Fruit fly (Drosophila melanogaster) whole organism, prepupa: Measurements from ENCODE around the gene CG15543.

Experiments used
- CG11294 ChIP-seq: fragments of 200-800 bp; sonication (Bioruptor generic); IDR thresholded peaks from 2 replicates; pipeline ENCODE4 v1.3.6; 2022; ENCODE audit warnings: missing biosample characterization, missing genetic modification characterization
- CG11762 ChIP-seq: fragments of 200-800 bp; sonication (Bioruptor generic); optimal IDR thresholded peaks from 3 replicates; lab custom pipeline; 2016; ENCODE audit warnings: missing biosample characterization, missing genetic modification characterization; ENCODE audit not compliant: insufficient read depth
- CG11902 ChIP-seq: fragments of 200-800 bp; sonication (Bioruptor generic); optimal IDR thresholded peaks from 3 replicates; lab custom pipeline; 2016; ENCODE audit warnings: missing biosample characterization, missing genetic modification characterization
- CG16779 ChIP-seq: fragments of 200-800 bp; sonication (Bioruptor generic); optimal IDR thresholded peaks from 3 replicates; lab custom pipeline; 2017; ENCODE audit warnings: missing biosample characterization, mild to moderate bottlenecking, missing genetic modification characterization
- CG31627 ChIP-seq: fragments of 200-800 bp; sonication (Bioruptor generic); optimal IDR thresholded peaks from 3 replicates; lab custom pipeline; 2016; ENCODE audit warnings: missing biosample characterization, missing genetic modification characterization
- CG32006 ChIP-seq: fragments of 200-800 bp; sonication (Bioruptor generic); optimal IDR thresholded peaks from 3 replicates; lab custom pipeline; 2017; ENCODE audit warnings: missing biosample characterization, mild to moderate bottlenecking, missing genetic modification characterization
- CG34406 ChIP-seq: fragments of 200-800 bp; sonication (Bioruptor generic); optimal IDR thresholded peaks from 3 replicates; lab custom pipeline; 2016; ENCODE audit warnings: missing biosample characterization, missing genetic modification characterization
- CG3919 ChIP-seq: fragments of 200-800 bp; sonication (Bioruptor generic); optimal IDR thresholded peaks from 3 replicates; lab custom pipeline; 2016; ENCODE audit warnings: missing biosample characterization, missing genetic modification characterization
- CG6163 ChIP-seq: fragments of 200-800 bp; sonication (Bioruptor generic); IDR thresholded peaks from 3 replicates; pipeline ENCODE4 v1.3.6; 2022; ENCODE audit warnings: missing biosample characterization, missing genetic modification characterization
- CG6276 ChIP-seq: fragments of 200-800 bp; sonication (Bioruptor generic); optimal IDR thresholded peaks from 2 replicates; lab custom pipeline; 2017; ENCODE audit warnings: missing biosample characterization, mild to moderate bottlenecking, missing genetic modification characterization
- CG6808 ChIP-seq: fragments of 200-800 bp; sonication (Bioruptor generic); optimal IDR thresholded peaks from 3 replicates; lab custom pipeline; 2017; ENCODE audit warnings: missing biosample characterization, missing genetic modification characterization, mild to moderate bottlenecking, moderate library complexity, missing genetic modification reagents
- CG9139 ChIP-seq: fragments of 200-800 bp; sonication (Bioruptor generic); optimal IDR thresholded peaks from 3 replicates; lab custom pipeline; 2017; ENCODE audit warnings: missing biosample characterization, mild to moderate bottlenecking, missing genetic modification characterization
- Eip93F ChIP-seq: fragments of 200-800 bp; sonication (Bioruptor generic); optimal IDR thresholded peaks from 2 replicates; lab custom pipeline; 2016; ENCODE audit warnings: missing biosample characterization, mild to moderate bottlenecking, missing genetic modification characterization
- Gug ChIP-seq: fragments of 200-800 bp; sonication (Bioruptor generic); IDR thresholded peaks from 2 replicates; pipeline ENCODE4 v1.3.6; 2022; ENCODE audit warnings: missing biosample characterization, missing genetic modification characterization
- Hr38 ChIP-seq: sonication (Bioruptor generic); optimal IDR thresholded peaks from 2 replicates; lab custom pipeline; 2016; ENCODE audit warnings: missing biosample characterization, missing genetic modification characterization
- Hr39 ChIP-seq: fragments of 200-800 bp; sonication (Bioruptor generic); optimal IDR thresholded peaks from 2 replicates; lab custom pipeline; 2016; ENCODE audit warnings: missing biosample characterization, missing genetic modification characterization
- OdsH ChIP-seq: fragments of 200-800 bp; sonication (Bioruptor generic); optimal IDR thresholded peaks from 3 replicates; lab custom pipeline; 2016; ENCODE audit warnings: missing biosample characterization, missing genetic modification characterization
- Smox ChIP-seq: fragments of 200-800 bp; sonication (Bioruptor generic); optimal IDR thresholded peaks from 3 replicates; lab custom pipeline; 2016; ENCODE audit warnings: missing biosample characterization, missing genetic modification characterization
- Sox14 ChIP-seq: fragments of 200-800 bp; sonication (Bioruptor generic); optimal IDR thresholded peaks from 3 replicates; lab custom pipeline; 2016; ENCODE audit warnings: missing biosample characterization, missing genetic modification characterization
- Sox15 ChIP-seq: fragments of 200-800 bp; sonication (Bioruptor generic); optimal IDR thresholded peaks from 3 replicates; lab custom pipeline; 2016; ENCODE audit warnings: missing biosample characterization, missing genetic modification characterization
- acj6 ChIP-seq: fragments of 200-800 bp; sonication (Bioruptor generic); optimal IDR thresholded peaks from 3 replicates; lab custom pipeline; 2016; ENCODE audit warnings: missing biosample characterization, missing genetic modification characterization
- cyc ChIP-seq: fragments of 200-800 bp; sonication (Bioruptor generic); optimal IDR thresholded peaks from 3 replicates; lab custom pipeline; 2016; ENCODE audit warnings: missing biosample characterization, missing genetic modification characterization
- dsx ChIP-seq: fragments of 200-800 bp; optimal IDR thresholded peaks from 3 replicates; lab custom pipeline; 2019; ENCODE audit warnings: missing biosample characterization, mild to moderate bottlenecking, missing genetic modification characterization, moderate library complexity; ENCODE audit not compliant: poor library complexity, severe bottlenecking
- eg ChIP-seq: fragments of 200-800 bp; sonication (Bioruptor generic); IDR thresholded peaks from 3 replicates; pipeline ENCODE4 v1.3.6; 2022; ENCODE audit warnings: missing biosample characterization, missing genetic modification characterization
- esn ChIP-seq: fragments of 200-800 bp; sonication (Bioruptor generic); optimal IDR thresholded peaks from 2 replicates; lab custom pipeline; 2016; ENCODE audit warnings: missing biosample characterization, mild to moderate bottlenecking, missing genetic modification characterization, moderate library complexity
- fd59A ChIP-seq: fragments of 200-800 bp; sonication (Bioruptor generic); optimal IDR thresholded peaks from 2 replicates; lab custom pipeline; 2017; ENCODE audit warnings: missing biosample characterization, mild to moderate bottlenecking, missing genetic modification characterization, missing genetic modification reagents
- fkh ChIP-seq: fragments of 200-800 bp; sonication (Bioruptor generic); optimal IDR thresholded peaks from 3 replicates; lab custom pipeline; 2017; ENCODE audit warnings: missing biosample characterization, mild to moderate bottlenecking, missing genetic modification characterization, moderate library complexity
- net ChIP-seq: fragments of 200-800 bp; sonication (Bioruptor generic); optimal IDR thresholded peaks from 3 replicates; lab custom pipeline; 2016; ENCODE audit warnings: missing biosample characterization, missing genetic modification characterization
- pdm3 ChIP-seq: fragments of 200-800 bp; sonication (Bioruptor generic); optimal IDR thresholded peaks from 3 replicates; lab custom pipeline; 2016; ENCODE audit warnings: missing biosample characterization, missing genetic modification characterization
- salr ChIP-seq, 2 experiments: fragments of 200-800 bp; sonication (Bioruptor generic); optimal IDR thresholded peaks; 3 replicates each; lab custom pipeline; 2016 to 2018; ENCODE audit warnings: missing biosample characterization in 2 of 2, missing genetic modification characterization in 2 of 2, mild to moderate bottlenecking in 1 of 2
- svp ChIP-seq: fragments of 200-800 bp; sonication (Bioruptor generic); peaks from one replicate; lab custom pipeline; 2016; ENCODE audit warnings: missing biosample characterization, missing genetic modification characterization
- topi ChIP-seq: fragments of 200-800 bp; sonication (Bioruptor generic); optimal IDR thresholded peaks from 3 replicates; lab custom pipeline; 2016; ENCODE audit warnings: missing biosample characterization, missing genetic modification characterization

The CG15543 gene

DNA sequence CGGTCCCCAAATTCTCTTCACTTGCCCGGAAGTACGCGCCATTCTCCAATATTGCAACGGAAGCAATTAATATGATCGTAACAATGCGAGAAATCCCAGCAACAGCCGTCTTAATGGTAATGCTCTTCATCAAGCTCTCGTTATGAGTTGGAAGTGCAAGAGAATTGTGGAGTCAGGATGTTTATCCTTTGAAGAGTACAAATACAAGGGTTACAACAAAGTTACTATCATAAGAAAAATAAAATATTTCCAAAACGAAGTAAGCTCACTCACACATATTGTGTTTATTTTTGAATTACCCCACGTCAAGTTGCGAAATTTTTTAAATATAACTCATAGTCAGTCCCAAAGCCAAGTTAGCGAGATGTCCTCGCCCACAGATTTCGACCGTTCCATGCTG is at the start of gene CG15543:
Gene CG15543 (plus strand): TSS at position 301 of the 400 bp plus-strand sequence.
- no peak for TF ChIP-seq pdm3 (GFP tag; lab: Kevin White, UChicago)
- TF ChIP-seq svp (GFP tag; lab: Kevin White, UChicago) = peak; percentile 8
- TF ChIP-seq fkh (GFP tag; lab: Kevin White, UChicago) = no peak

dm6 chr3R:30695398-30695797 is 47.3 kb upstream of the CG15543 start, which contains the start of gene CG12069:
CG12069 (minus strand) TSS chr3R:30695498.
- TF ChIP-seq CG11762 (GFP tag; lab: Kevin White, UChicago) (no peak), esn (no peak), Smox (no peak), salr (GFP tag; optimal IDR thresholded peaks at IDR 0.05; lab: Kevin White, UChicago) (no peak), acj6 (GFP tag; lab: Kevin White, UChicago) (no peak), CG11294 (no peak), CG3919 (GFP tag; lab: Kevin White, UChicago) (no peak), OdsH (no peak), Hr38 (GFP tag; lab: Kevin White, UChicago) (no peak), CG32006 (no peak), CG34406 (GFP tag; lab: Kevin White, UChicago) (no peak), net (GFP tag; lab: Kevin White, UChicago) (no peak)

DNA sequence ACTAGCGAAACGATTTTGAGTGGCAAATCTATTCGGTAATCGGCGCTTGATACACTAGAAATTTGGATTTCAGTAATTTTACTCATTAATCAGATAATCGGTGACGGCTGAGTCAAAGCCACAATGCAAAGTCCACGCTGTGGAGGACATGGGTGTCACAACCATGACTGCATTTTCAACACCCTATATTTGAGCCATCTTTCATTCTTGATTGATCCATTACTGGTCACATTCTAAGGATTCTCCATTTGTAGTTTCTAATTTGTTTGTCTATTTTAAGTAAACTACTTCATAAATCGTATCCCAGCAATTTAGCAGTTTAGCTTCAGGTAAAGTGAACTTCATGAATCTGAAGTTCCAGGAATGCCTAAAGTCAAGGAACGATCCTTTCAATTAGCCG is 45.6 kb upstream of the CG15543 start, which contains the start of gene Pka-C2:
Gene Pka-C2 (minus strand): TSS at position 101 of the 400 bp plus-strand sequence.
- TF ChIP-seq CG6808 (GFP tag; lab: Kevin White, UChicago) (no peak), CG11902 (GFP tag; lab: Kevin White, UChicago) (no peak)
- TF ChIP-seq, all 60 proteins: peak for 0

DNA sequence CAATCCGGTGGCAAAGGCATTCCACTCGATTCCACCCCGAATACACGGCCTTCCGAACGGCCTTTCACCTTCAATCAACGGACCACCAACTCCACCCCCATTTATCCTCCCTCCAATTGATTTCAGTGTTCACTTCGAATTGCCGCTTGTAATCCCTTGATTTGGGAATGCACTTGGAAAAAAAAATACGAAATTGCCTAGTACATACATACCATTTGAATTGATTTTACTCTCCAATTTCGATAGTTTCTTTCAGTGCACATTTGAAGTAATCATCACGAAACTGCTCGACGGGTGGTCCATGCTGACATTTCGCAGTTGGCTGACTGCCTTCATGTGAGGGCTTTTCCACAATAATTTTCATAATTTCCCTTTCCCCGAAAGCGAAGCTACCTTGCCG is 43.5 kb upstream of the CG15543 start:
- TF ChIP-seq svp (GFP tag; lab: Kevin White, UChicago) (peak; percentile 60), acj6 (GFP tag; lab: Kevin White, UChicago) (no peak)

- TF ChIP-seq Hr39 (GFP tag; lab: Kevin White, UChicago) (no peak), Eip93F (GFP tag; lab: Kevin White, UChicago) (no peak), cyc (GFP tag; lab: Kevin White, UChicago) (no peak), topi (GFP tag; lab: Kevin White, UChicago) (no peak), Gug (GFP tag; lab: Robert Waterston, UW) (no peak), CG3919 (GFP tag; lab: Kevin White, UChicago) (no peak)
These were observed 36.7 kb upstream of the CG15543 start, which contains the start of gene CG31010 for dm6 chr3R:30706021-30706420. CG31010 (minus strand) TSS chr3R:30706121.

dm6 chr3R:30709270-30709669 is 33.4 kb upstream of the CG15543 start:
- peak; percentile 73 for TF ChIP-seq svp (GFP tag; lab: Kevin White, UChicago)
- no peak for TF ChIP-seq dsx (GFP tag; lab: Kevin White, UChicago)
- TF ChIP-seq CG34406 (GFP tag; lab: Kevin White, UChicago) = no peak

- TF ChIP-seq CG3919 (GFP tag; lab: Kevin White, UChicago) (no peak), CG6163 (GFP tag; lab: Robert Waterston, UW) (no peak), cyc (GFP tag; lab: Kevin White, UChicago) (no peak), CG11294 (no peak), CG31627 (GFP tag; lab: Kevin White, UChicago) (no peak), CG9139 (no peak), Hr39 (GFP tag; lab: Kevin White, UChicago) (no peak), CG16779 (tag; lab: Kevin White, UChicago) (no peak), CG6276 (GFP tag; lab: Kevin White, UChicago) (no peak), CG34406 (GFP tag; lab: Kevin White, UChicago) (no peak), CG32006 (no peak), Sox15 (GFP tag; lab: Kevin White, UChicago) (no peak), OdsH (no peak), topi (GFP tag; lab: Kevin White, UChicago) (no peak), Smox (no peak), eg (no peak), Sox14 (GFP tag; lab: Kevin White, UChicago) (no peak), fd59A (GFP tag; lab: Kevin White, UChicago) (no peak)
These were observed 32.2 kb upstream of the CG15543 start for dm6 chr3R:30710442-30710841.
